Fruit fly (Drosophila melanogaster) Kc167 (cell line): ENCODE data around the gene cpo.

Source experiments
- Myc ChIP-seq: fragments of >200 bp; optimal IDR thresholded peaks from 2 replicates; lab custom pipeline; 2017; ENCODE audit warnings: missing external identifiers
- Sin3A ChIP-seq: fragments of >200 bp; optimal IDR thresholded peaks from 2 replicates; lab custom pipeline; 2018; ENCODE audit warnings: missing external identifiers
- insv ChIP-seq: fragments of >200 bp; optimal IDR thresholded peaks from 3 replicates; lab custom pipeline; 2018; ENCODE audit warnings: missing external identifiers
- psq ChIP-seq: fragments of >200 bp; optimal IDR thresholded peaks from 2 replicates; lab custom pipeline; 2017; ENCODE audit warnings: missing external identifiers
- ttk ChIP-seq: sonication (Bioruptor generic); optimal IDR thresholded peaks from 2 replicates; lab custom pipeline; 2017; ENCODE audit warnings: missing external identifiers

DNA sequence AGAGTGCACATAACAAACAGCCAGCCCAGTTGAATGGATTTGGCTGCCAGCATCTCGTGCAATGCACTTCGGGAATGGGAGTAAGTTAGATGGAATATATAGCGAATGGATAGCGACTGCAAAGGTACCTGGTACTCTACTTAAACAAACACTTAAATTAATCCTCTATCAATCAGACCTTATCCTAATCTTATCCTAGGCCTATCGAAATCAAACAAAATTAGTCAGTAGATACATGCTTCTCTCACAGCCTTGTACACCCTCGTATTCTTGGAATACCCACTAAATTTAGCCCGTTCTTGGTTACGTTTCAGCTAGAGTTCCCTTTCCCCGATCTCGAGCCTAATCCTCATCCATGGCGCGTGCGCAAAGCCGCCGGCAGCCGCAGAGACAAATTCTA lies 140.9 kb downstream of the cpo start:
- TF ChIP-seq Myc (lab: Kevin White, UChicago) (no peak), ttk (lab: Kevin White, UChicago) (no peak), psq (lab: Kevin White, UChicago) (no peak), Sin3A (no peak), insv (lab: Kevin White, UChicago) (no peak)
